Fruit fly (Drosophila melanogaster) whole organism, wandering third instar larva: ENCODE results near the gene CG12766.

ENCODE experiments used
- Dfd ChIP-seq: fragments of >200 bp; optimal IDR thresholded peaks from 2 replicates; lab custom pipeline; 2017; ENCODE audit warnings: missing biosample characterization, missing genetic modification characterization
- Dif ChIP-seq: fragments of 200-275, 200-300 bp; sonication (Bioruptor generic); optimal IDR thresholded peaks from 2 replicates; lab custom pipeline; 2018; ENCODE audit warnings: missing biosample characterization, missing genetic modification characterization; ENCODE audit not compliant: partially characterized antibody
- GATAd ChIP-seq: sonication (Bioruptor generic); optimal IDR thresholded peaks from 2 replicates; lab custom pipeline; 2016; ENCODE audit warnings: missing biosample characterization, missing genetic modification characterization
- br ChIP-seq: fragments of 200-800 bp; sonication (Bioruptor generic); optimal IDR thresholded peaks from 2 replicates; lab custom pipeline; 2016; ENCODE audit warnings: missing biosample characterization, missing genetic modification characterization
- dsf ChIP-seq: sonication (Bioruptor generic); optimal IDR thresholded peaks from 2 replicates; lab custom pipeline; 2016; ENCODE audit warnings: missing biosample characterization, missing genetic modification characterization, borderline replicate concordance
- fru ChIP-seq: fragments of 200-800 bp; sonication (Bioruptor generic); optimal IDR thresholded peaks from 3 replicates; lab custom pipeline; 2016; ENCODE audit warnings: missing biosample characterization, mild to moderate bottlenecking, missing genetic modification characterization
- lola ChIP-seq: fragments of >200 bp; optimal IDR thresholded peaks from 2 replicates; lab custom pipeline; 2017; ENCODE audit warnings: missing biosample characterization, missing genetic modification characterization
- psq ChIP-seq: fragments of 200-800 bp; sonication (Bioruptor generic); optimal IDR thresholded peaks from 3 replicates; lab custom pipeline; 2017; ENCODE audit warnings: missing biosample characterization, mild to moderate bottlenecking, missing genetic modification characterization, moderate library complexity

DNA sequence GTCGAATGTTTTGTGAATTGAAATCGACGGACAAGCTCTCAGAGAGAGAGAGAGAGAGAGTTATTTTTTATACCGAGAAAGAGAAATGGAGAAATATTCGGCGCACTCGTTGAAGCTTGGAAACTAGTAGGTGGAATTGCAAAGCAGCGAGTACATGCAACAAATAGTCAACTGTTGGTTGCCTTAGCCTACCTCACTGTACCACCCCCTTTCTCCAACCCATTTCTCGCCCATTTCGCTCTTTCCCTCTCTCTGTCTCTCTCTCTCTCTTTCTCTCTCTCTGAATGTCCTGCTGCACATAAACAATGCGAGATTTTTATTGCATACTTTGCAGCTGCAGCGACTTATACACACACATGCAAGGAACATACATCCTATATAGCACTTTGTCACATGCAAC lies 24.1 kb upstream of the CG12766 start:
- TF ChIP-seq Dfd (GFP tag; lab: Kevin White, UChicago), result no peak
- no peak for TF ChIP-seq lola (GFP tag; lab: Kevin White, UChicago)
- TF ChIP-seq Dif (GFP tag; lab: Kevin White, UChicago), result peak; percentile 25
- TF ChIP-seq dsf, result no peak
- no peak for TF ChIP-seq GATAd
- TF ChIP-seq psq, result no peak
- no peak for TF ChIP-seq fru
- TF ChIP-seq br, result no peak
